Worm (Caenorhabditis elegans) whole organism, L2 larva: ENCODE measurements around the gene rpl-26.

Source experiments
- F13H6.1 ChIP-seq: sonication (generic microtip); optimal IDR thresholded peaks from 2 replicates; lab custom pipeline; 2016; ENCODE audit warnings: missing genetic modification characterization, missing compliant biosample characterization
- R02D3.7 ChIP-seq: fragments of 150-350 bp; optimal IDR thresholded peaks from 2 replicates; lab custom pipeline; 2014; ENCODE audit warnings: missing biosample characterization, missing genetic modification characterization
- Y55F3AM.14 ChIP-seq: fragments of 200-800 bp; sonication (Bioruptor generic); optimal IDR thresholded peaks from 2 replicates; lab custom pipeline; 2018; ENCODE audit warnings: mild to moderate bottlenecking, missing genetic modification characterization, missing compliant biosample characterization
- aly-2 ChIP-seq: fragments of 150-350 bp; optimal IDR thresholded peaks from 2 replicates; lab custom pipeline; 2014; ENCODE audit warnings: missing biosample characterization, missing genetic modification characterization
- blmp-1 ChIP-seq: sonication (generic microtip); optimal IDR thresholded peaks from 2 replicates; lab custom pipeline; 2017; ENCODE audit warnings: missing genetic modification characterization, mild to moderate bottlenecking, missing compliant biosample characterization, antibody characterized with exemption, moderate library complexity; ENCODE audit not compliant: insufficient read depth
- ceh-16 ChIP-seq: fragments of 150-350 bp; optimal IDR thresholded peaks from 2 replicates; lab custom pipeline; 2014; ENCODE audit warnings: missing biosample characterization, missing genetic modification characterization
- crh-2 ChIP-seq: sonication (generic microtip); optimal IDR thresholded peaks from 2 replicates; lab custom pipeline; 2017; ENCODE audit warnings: missing biosample characterization, missing genetic modification characterization
- dmd-4 ChIP-seq: sonication (generic microtip); optimal IDR thresholded peaks from 2 replicates; lab custom pipeline; 2017; ENCODE audit warnings: missing biosample characterization, missing genetic modification characterization
- elt-1 ChIP-seq: fragments of 150-350 bp; optimal IDR thresholded peaks from 2 replicates; lab custom pipeline; 2014; ENCODE audit warnings: missing biosample characterization, missing genetic modification characterization
- fos-1 ChIP-seq: fragments of 150-350 bp; optimal IDR thresholded peaks from 2 replicates; lab custom pipeline; 2014; ENCODE audit warnings: missing biosample characterization, missing genetic modification characterization
- lin-11 ChIP-seq: fragments of 150-350 bp; sonication (generic microtip); optimal IDR thresholded peaks from 2 replicates; lab custom pipeline; 2014; ENCODE audit warnings: missing biosample characterization, missing genetic modification characterization, inconsistent platforms, mixed read lengths
- lsy-2 ChIP-seq, 2 experiments: fragments of 150-350 bp in 1 of 2; sonication (generic microtip) in 1 of 2; optimal IDR thresholded peaks; 2 replicates each; lab custom pipeline; 2014 to 2017; ENCODE audit warnings: missing biosample characterization in 2 of 2, missing genetic modification characterization in 2 of 2
- mab-5 ChIP-seq: fragments of 150-350 bp; optimal IDR thresholded peaks from 2 replicates; lab custom pipeline; 2014; ENCODE audit warnings: missing biosample characterization, missing genetic modification characterization
- mbf-1 ChIP-seq: sonication (generic microtip); optimal IDR thresholded peaks from 2 replicates; lab custom pipeline; 2017; ENCODE audit warnings: missing biosample characterization, missing genetic modification characterization
- mdl-1 ChIP-seq, 2 experiments: fragments of 150-350 bp in 1 of 2; sonication (generic microtip) in 1 of 2; optimal IDR thresholded peaks; 2 replicates each; lab custom pipeline; 2017; ENCODE audit warnings: missing biosample characterization in 2 of 2, missing genetic modification characterization in 2 of 2
- nhr-10 ChIP-seq: sonication (generic microtip); optimal IDR thresholded peaks from 2 replicates; lab custom pipeline; 2017; ENCODE audit warnings: missing biosample characterization, missing genetic modification characterization
- nhr-12 ChIP-seq: fragments of 150-350 bp; optimal IDR thresholded peaks from 2 replicates; lab custom pipeline; 2014; ENCODE audit warnings: missing biosample characterization, missing genetic modification characterization
- nhr-21 ChIP-seq: fragments of 150-350 bp; optimal IDR thresholded peaks from 2 replicates; lab custom pipeline; 2014; ENCODE audit warnings: missing biosample characterization, missing genetic modification characterization
- nhr-23 ChIP-seq: fragments of 150-350 bp; optimal IDR thresholded peaks from 2 replicates; lab custom pipeline; 2014; ENCODE audit warnings: missing biosample characterization, missing genetic modification reagents, missing genetic modification characterization
- nhr-237 ChIP-seq: fragments of 150-350 bp; optimal IDR thresholded peaks from 2 replicates; lab custom pipeline; 2014; ENCODE audit warnings: missing biosample characterization, missing genetic modification characterization
- nhr-25 ChIP-seq: fragments of 150-350 bp; sonication (generic microtip); optimal IDR thresholded peaks from 3 replicates; lab custom pipeline; 2014; ENCODE audit warnings: missing biosample characterization, missing genetic modification characterization
- nhr-6 ChIP-seq: fragments of 150-350 bp; optimal IDR thresholded peaks from 2 replicates; lab custom pipeline; 2014; ENCODE audit warnings: missing biosample characterization, missing genetic modification characterization
- nhr-77 ChIP-seq: fragments of 150-350 bp; optimal IDR thresholded peaks from 2 replicates; lab custom pipeline; 2014; ENCODE audit warnings: missing biosample characterization, missing genetic modification characterization
- sem-4 ChIP-seq: fragments of 150-350 bp; optimal IDR thresholded peaks from 2 replicates; lab custom pipeline; 2014; ENCODE audit warnings: missing biosample characterization, missing genetic modification reagents, missing genetic modification characterization
- skn-1 ChIP-seq: sonication (generic microtip); optimal IDR thresholded peaks from 2 replicates; lab custom pipeline; 2017; ENCODE audit warnings: missing biosample characterization, missing genetic modification characterization
- sma-9 ChIP-seq, 2 experiments: fragments of 150-350 bp in 1 of 2; sonication (generic microtip) in 1 of 2; optimal IDR thresholded peaks; 2 replicates each; lab custom pipeline; 2014 to 2016; ENCODE audit warnings: missing genetic modification characterization in 2 of 2, mild to moderate bottlenecking in 1 of 2, missing biosample characterization in 1 of 2, missing compliant biosample characterization in 1 of 2, missing genetic modification reagents in 1 of 2, moderate library complexity in 1 of 2
- unc-39 ChIP-seq: fragments of 150-350 bp; optimal IDR thresholded peaks from 2 replicates; lab custom pipeline; 2014; ENCODE audit warnings: missing biosample characterization, missing genetic modification characterization
- unc-55 ChIP-seq: fragments of 150-350 bp; sonication (generic microtip); optimal IDR thresholded peaks from 3 replicates; lab custom pipeline; 2014; ENCODE audit warnings: missing biosample characterization, missing genetic modification reagents, missing genetic modification characterization
- unc-62 ChIP-seq: fragments of 150-350 bp; optimal IDR thresholded peaks from 2 replicates; lab custom pipeline; 2014; ENCODE audit warnings: missing biosample characterization, missing genetic modification reagents, missing genetic modification characterization
- zag-1 ChIP-seq: fragments of 150-350 bp; optimal IDR thresholded peaks from 2 replicates; lab custom pipeline; 2014; ENCODE audit warnings: missing biosample characterization, missing genetic modification characterization
- ztf-1 ChIP-seq: fragments of 200-800 bp; sonication (Bioruptor generic); conservative IDR thresholded peaks from 2 replicates; pipeline ENCODE4 v1.3.6; 2022; ENCODE audit warnings: missing genetic modification characterization, missing compliant biosample characterization
- ztf-11 ChIP-seq: sonication (generic microtip); optimal IDR thresholded peaks from 2 replicates; lab custom pipeline; 2017; ENCODE audit warnings: missing biosample characterization, missing genetic modification characterization

The rpl-26 gene

ce11 chrII:8607662-8608061 is 5.1 kb downstream of the rpl-26 start, which contains the start of gene F28C6.10:
F28C6.10 (plus strand) TSS chrII:8607962.
- no peak for TF ChIP-seq sma-9 (GFP tag; optimal IDR thresholded peaks at IDR 0.05; lab: Kevin White, UChicago)
- no peak for TF ChIP-seq sma-9 (tag; optimal IDR thresholded peaks at IDR 0.05; lab: Kevin White, UChicago)
- no peak for TF ChIP-seq crh-2
- no peak for TF ChIP-seq fos-1 (tag; lab: Kevin White, UChicago)
- TF ChIP-seq ztf-1 (GFP tag; lab: Robert Waterston, UW), result no peak
- no peak for TF ChIP-seq lin-11 (tag; lab: Kevin White, UChicago)
- TF ChIP-seq blmp-1, result no peak
- no peak for TF ChIP-seq ztf-11
- no peak for TF ChIP-seq nhr-12 (tag; lab: Kevin White, UChicago)
- no peak for TF ChIP-seq nhr-77 (tag; lab: Kevin White, UChicago)
- no peak for TF ChIP-seq nhr-21 (tag; lab: Kevin White, UChicago)
- no peak for TF ChIP-seq ceh-16
- TF ChIP-seq sem-4 (tag; lab: Kevin White, UChicago), result no peak
- no peak for TF ChIP-seq zag-1 (tag; lab: Kevin White, UChicago)
- TF ChIP-seq nhr-23, result no peak

ce11 chrII:8610085-8610484 is 7.5 kb downstream of the rpl-26 start, which contains the start of gene F28C6.9:
F28C6.9 (minus strand) TSS chrII:8610185.
- TF ChIP-seq elt-1 (tag; lab: Kevin White, UChicago) (no peak), unc-55 (GFP tag; lab: Kevin White, UChicago) (no peak), nhr-21 (tag; lab: Kevin White, UChicago) (no peak), nhr-237 (tag; lab: Kevin White, UChicago) (no peak), Y55F3AM.14 (no peak), ztf-1 (GFP tag; lab: Robert Waterston, UW) (no peak), nhr-23 (no peak), nhr-6 (tag; lab: Kevin White, UChicago) (no peak)

DNA sequence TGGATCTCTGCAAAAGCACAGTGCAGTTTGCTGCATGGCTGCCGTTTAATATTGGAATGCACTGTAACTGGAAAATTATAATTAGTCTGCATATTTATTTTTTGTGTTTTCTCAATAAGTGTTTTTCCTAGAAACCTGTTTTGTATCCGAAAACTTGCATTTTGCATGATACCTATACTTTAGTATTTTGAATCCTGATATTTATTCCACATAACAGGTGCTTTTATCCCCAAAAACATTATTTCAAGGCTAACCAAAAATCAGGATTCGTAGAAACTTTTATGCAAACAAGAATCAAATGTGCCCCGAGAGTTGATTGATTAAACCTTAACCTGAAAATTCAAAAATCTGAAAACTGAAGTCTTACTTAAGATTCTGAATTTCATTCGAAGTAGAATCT is 8.0 kb downstream of the rpl-26 start:
- TF ChIP-seq mbf-1 (no peak), skn-1 (tag; lab: Kevin White, UChicago) (no peak), nhr-10 (no peak), mdl-1 (tag; optimal IDR thresholded peaks at IDR 0.05; lab: Kevin White, UChicago) (no peak), nhr-6 (tag; lab: Kevin White, UChicago) (no peak), mab-5 (tag; lab: Kevin White, UChicago) (no peak)

DNA sequence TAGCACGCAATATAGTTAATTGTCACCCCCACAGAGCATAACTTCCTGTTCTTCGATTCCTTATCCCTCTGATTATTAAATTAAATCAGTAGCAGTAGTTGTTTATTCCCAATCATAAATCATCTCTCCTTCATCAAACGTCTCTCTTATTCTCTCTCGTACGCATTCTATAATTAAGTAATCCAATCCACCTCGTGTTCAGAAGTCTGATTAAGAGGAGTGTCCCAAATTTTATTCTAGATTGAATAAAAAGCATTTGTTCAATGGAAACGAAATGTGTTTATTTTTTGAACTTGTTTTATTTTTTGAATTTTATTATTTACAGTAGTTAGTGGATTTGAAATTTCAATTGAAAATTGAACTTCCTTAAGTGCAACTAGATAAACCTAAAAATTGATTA is 8.7 kb downstream of the rpl-26 start:
- no peak for TF ChIP-seq fos-1 (tag; lab: Kevin White, UChicago)
- no peak for TF ChIP-seq nhr-12 (tag; lab: Kevin White, UChicago)
- no peak for TF ChIP-seq F13H6.1 (tag; lab: Kevin White, UChicago)
- TF ChIP-seq elt-1 (tag; lab: Kevin White, UChicago), result no peak
- no peak for TF ChIP-seq Y55F3AM.14
- TF ChIP-seq lin-11 (tag; lab: Kevin White, UChicago), result no peak
- TF ChIP-seq ztf-11, result no peak
- TF ChIP-seq aly-2 (tag; lab: Kevin White, UChicago), result no peak
- TF ChIP-seq mdl-1 (tag; optimal IDR thresholded peaks at IDR 0.05; lab: Kevin White, UChicago), result no peak
- no peak for TF ChIP-seq skn-1 (tag; lab: Kevin White, UChicago)
- no peak for TF ChIP-seq mbf-1
- TF ChIP-seq zag-1 (tag; lab: Kevin White, UChicago), result no peak
- TF ChIP-seq lsy-2 (tag; optimal IDR thresholded peaks at IDR 0.05; lab: Kevin White, UChicago), result no peak
- TF ChIP-seq nhr-237 (tag; lab: Kevin White, UChicago), result no peak
- no peak for TF ChIP-seq R02D3.7
- TF ChIP-seq nhr-10, result no peak
- no peak for TF ChIP-seq ceh-16
- TF ChIP-seq unc-39 (tag; lab: Kevin White, UChicago), result no peak

ce11 chrII:8612470-8612869 is 9.9 kb downstream of the rpl-26 start, which contains the start of gene T22C8.1:
T22C8.1 (plus strand) TSS chrII:8612770.
- no peak for TF ChIP-seq dmd-4 (tag; lab: Kevin White, UChicago)
- no peak for TF ChIP-seq mab-5 (tag; lab: Kevin White, UChicago)
- no peak for TF ChIP-seq nhr-6 (tag; lab: Kevin White, UChicago)
- TF ChIP-seq mbf-1, result no peak
- no peak for TF ChIP-seq unc-55 (GFP tag; lab: Kevin White, UChicago)
- no peak for TF ChIP-seq sem-4 (tag; lab: Kevin White, UChicago)
- TF ChIP-seq mdl-1 (tag; optimal IDR thresholded peaks at IDR 0.05; lab: Kevin White, UChicago), result no peak
- TF ChIP-seq unc-62 (GFP tag; lab: Kevin White, UChicago), result no peak
- TF ChIP-seq nhr-25, result no peak
